ENCODE assay signal across 1 fruit fly cellular context in the genomic region with DNA sequence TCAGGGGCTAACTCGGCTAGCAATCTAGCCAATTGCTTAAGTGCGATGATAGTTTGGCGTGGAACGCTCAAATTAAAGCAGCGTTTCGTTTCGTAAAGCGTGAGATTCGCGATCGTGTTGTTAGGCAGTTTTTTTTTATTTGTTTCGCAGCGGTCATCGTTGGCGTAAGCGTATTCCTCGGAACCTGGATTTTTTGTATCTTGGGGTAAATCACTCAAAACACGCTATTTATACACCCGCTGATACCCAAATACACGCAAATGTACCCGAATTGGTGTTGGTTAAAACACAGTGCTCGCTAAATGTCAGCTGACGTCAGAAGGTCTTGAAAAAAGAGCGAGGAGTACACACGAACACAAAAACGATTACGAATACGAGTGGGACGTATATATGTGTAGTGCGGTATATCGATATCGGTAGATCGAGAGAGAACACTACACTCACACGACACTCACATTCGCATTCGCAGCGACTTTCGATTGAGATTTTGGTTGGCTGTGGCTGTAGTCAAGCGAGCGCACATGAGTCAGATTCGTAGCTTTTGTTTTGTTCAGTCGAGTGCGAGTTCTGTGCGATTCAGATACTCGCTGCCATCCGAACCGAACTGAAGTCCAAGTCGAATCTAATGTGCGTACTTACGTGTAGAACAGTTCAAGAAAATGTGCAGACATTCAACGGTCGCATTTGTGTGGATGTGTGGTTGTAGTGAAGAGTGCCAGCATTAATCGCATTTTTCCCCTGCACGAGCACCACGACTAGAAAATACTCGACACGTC.
TF ChIP-seq lines count a peak whose summit lies in the region.

No protein-coding gene starts in this region.

TF ChIP-seq in whole organism, embryonic, 481 proteins besides CTCF, POLR2A, EP300 and RAD21 (continued from another document and continues in another):
- TF ChIP-seq stwl (tag; optimal IDR thresholded peaks at IDR 0.05; lab: Kevin White, UChicago) = peak; percentile 73
- no peak for TF ChIP-seq CG14860 (GFP tag; IDR thresholded peaks at IDR 0.05; lab: Robert Waterston, UW; ENCODE audit: partially characterized antibody)
- no peak for TF ChIP-seq ssp (GFP tag; IDR thresholded peaks at IDR 0.05; lab: Robert Waterston, UW)
- TF ChIP-seq CG6654 (GFP tag; optimal IDR thresholded peaks at IDR 0.05; lab: Kevin White, UChicago) = no peak
- TF ChIP-seq sim (GFP tag; IDR thresholded peaks at IDR 0.05; lab: Robert Waterston, UW) = no peak
- no peak for TF ChIP-seq Mrtf (GFP tag; IDR thresholded peaks at IDR 0.05; lab: Robert Waterston, UW)
- TF ChIP-seq CG8924 (tag; optimal IDR thresholded peaks at IDR 0.05; lab: Kevin White, UChicago) = peak; percentile 67
- TF ChIP-seq CG10462 (GFP tag; optimal IDR thresholded peaks at IDR 0.05; lab: Kevin White, UChicago) = no peak
- TF ChIP-seq Hr78 (GFP tag; optimal IDR thresholded peaks at IDR 0.05; lab: Kevin White, UChicago) = no peak
- no peak for TF ChIP-seq Bteb2 (GFP tag; optimal IDR thresholded peaks at IDR 0.05; lab: Kevin White, UChicago)
- TF ChIP-seq hb (GFP tag; IDR thresholded peaks at IDR 0.05; lab: Robert Waterston, UW; ENCODE audit: partially characterized antibody) = no peak
- TF ChIP-seq CG3726 (GFP tag; IDR thresholded peaks at IDR 0.05; lab: Robert Waterston, UW) = no peak
- TF ChIP-seq CG12219 (GFP tag; optimal IDR thresholded peaks at IDR 0.05; lab: Kevin White, UChicago) = peak; percentile 8
- no peak for TF ChIP-seq CG14965 (GFP tag; optimal IDR thresholded peaks at IDR 0.05; lab: Kevin White, UChicago; ENCODE audit: borderline replicate concordance)
- TF ChIP-seq CG10267 (tag; optimal IDR thresholded peaks at IDR 0.05; lab: Kevin White, UChicago) = peak; percentile 81
- TF ChIP-seq eyg (GFP tag; optimal IDR thresholded peaks at IDR 0.05; lab: Kevin White, UChicago) = no peak
- no peak for TF ChIP-seq CG11504 (tag; optimal IDR thresholded peaks at IDR 0.05; lab: Kevin White, UChicago)
- no peak for TF ChIP-seq fd102C (GFP tag; optimal IDR thresholded peaks at IDR 0.05; lab: Kevin White, UChicago)
- TF ChIP-seq tin (GFP tag; optimal IDR thresholded peaks at IDR 0.05; lab: Kevin White, UChicago) = no peak
- no peak for TF ChIP-seq ap (GFP tag; IDR thresholded peaks at IDR 0.05; lab: Robert Waterston, UW)
- no peak for TF ChIP-seq Sox100B (GFP tag; optimal IDR thresholded peaks at IDR 0.05; lab: Kevin White, UChicago)
- no peak for TF ChIP-seq CG7928 (GFP tag; optimal IDR thresholded peaks at IDR 0.05; lab: Kevin White, UChicago)
- TF ChIP-seq vvl (GFP tag; IDR thresholded peaks at IDR 0.05; lab: Robert Waterston, UW) = no peak
- peak; percentile 13 for TF ChIP-seq CG17359 (tag; optimal IDR thresholded peaks at IDR 0.05; lab: Kevin White, UChicago)
- no peak for TF ChIP-seq CG7372 (GFP tag; IDR thresholded peaks at IDR 0.05; lab: Robert Waterston, UW)
- no peak for TF ChIP-seq CG34224 (GFP tag; IDR thresholded peaks at IDR 0.05; lab: Robert Waterston, UW; ENCODE audit: partially characterized antibody)
- no peak for TF ChIP-seq CG11456 (GFP tag; IDR thresholded peaks at IDR 0.05; lab: Robert Waterston, UW)
- no peak for TF ChIP-seq esg (GFP tag; conservative IDR thresholded peaks at IDR 0.05; lab: Robert Waterston, UW)
- TF ChIP-seq CG13775 (GFP tag; optimal IDR thresholded peaks at IDR 0.05; lab: Kevin White, UChicago) = no peak
- no peak for TF ChIP-seq Ets97D (GFP tag; optimal IDR thresholded peaks at IDR 0.05; lab: Kevin White, UChicago)
- TF ChIP-seq Lpt (GFP tag; optimal IDR thresholded peaks at IDR 0.05; lab: Kevin White, UChicago) = no peak
- peak; percentile 28 for TF ChIP-seq tap (tag; optimal IDR thresholded peaks at IDR 0.05; lab: Kevin White, UChicago)
- TF ChIP-seq CG13123 (GFP tag; optimal IDR thresholded peaks at IDR 0.05; lab: Kevin White, UChicago) = no peak
- no peak for TF ChIP-seq CG17361 (GFP tag; IDR thresholded peaks at IDR 0.05; lab: Robert Waterston, UW)
- no peak for TF ChIP-seq CG13624 (GFP tag; optimal IDR thresholded peaks at IDR 0.05; lab: Kevin White, UChicago)
- no peak for TF ChIP-seq Xrp1 (GFP tag; IDR thresholded peaks at IDR 0.05; lab: Robert Waterston, UW)
- TF ChIP-seq shn (GFP tag; optimal IDR thresholded peaks at IDR 0.05; lab: Kevin White, UChicago) = no peak
- no peak for TF ChIP-seq fd64A (GFP tag; optimal IDR thresholded peaks at IDR 0.05; lab: Kevin White, UChicago)
- no peak for TF ChIP-seq CG4854 (GFP tag; optimal IDR thresholded peaks at IDR 0.05; lab: Kevin White, UChicago)
- TF ChIP-seq pfk (GFP tag; optimal IDR thresholded peaks at IDR 0.05; lab: Kevin White, UChicago) = peak; percentile 94
- no peak for TF ChIP-seq usp (GFP tag; optimal IDR thresholded peaks at IDR 0.05; lab: Kevin White, UChicago)
- TF ChIP-seq rib (GFP tag; IDR thresholded peaks at IDR 0.05; lab: Robert Waterston, UW) = no peak
- TF ChIP-seq CG7271 (tag; optimal IDR thresholded peaks at IDR 0.05; lab: Kevin White, UChicago) = peak; percentile 55
- no peak for TF ChIP-seq ac (GFP tag; optimal IDR thresholded peaks at IDR 0.05; lab: Kevin White, UChicago)
- no peak for TF ChIP-seq sens-2 (GFP tag; IDR thresholded peaks at IDR 0.05; lab: Robert Waterston, UW)
- TF ChIP-seq nmo (GFP tag; optimal IDR thresholded peaks at IDR 0.05; lab: Kevin White, UChicago) = no peak
- TF ChIP-seq B-H1 (GFP tag; IDR thresholded peaks at IDR 0.05; lab: Robert Waterston, UW) = no peak
- TF ChIP-seq gsb (GFP tag; IDR thresholded peaks at IDR 0.05; lab: Robert Waterston, UW) = no peak
- no peak for TF ChIP-seq fru (optimal IDR thresholded peaks at IDR 0.05; lab: Kevin White, UChicago)
- peak; percentile 14 for TF ChIP-seq CoRest (tag; optimal IDR thresholded peaks at IDR 0.05; lab: Kevin White, UChicago)
- TF ChIP-seq CG2116 (GFP tag; optimal IDR thresholded peaks at IDR 0.05; lab: Kevin White, UChicago) = peak; percentile 63
- TF ChIP-seq CG11696 (GFP tag; IDR thresholded peaks at IDR 0.05; lab: Robert Waterston, UW) = no peak
- no peak for TF ChIP-seq grau (tag; optimal IDR thresholded peaks at IDR 0.05; lab: Kevin White, UChicago)
- TF ChIP-seq CG30431 (GFP tag; optimal IDR thresholded peaks at IDR 0.05; lab: Kevin White, UChicago) = no peak
- TF ChIP-seq Xbp1 (GFP tag; optimal IDR thresholded peaks at IDR 0.05; lab: Kevin White, UChicago) = no peak
- no peak for TF ChIP-seq Poxn (GFP tag; IDR thresholded peaks at IDR 0.05; lab: Robert Waterston, UW)
- TF ChIP-seq Hsf (GFP tag; optimal IDR thresholded peaks at IDR 0.05; lab: Kevin White, UChicago) = no peak
- TF ChIP-seq z (GFP tag; IDR thresholded peaks at IDR 0.05; lab: Robert Waterston, UW) = no peak
- TF ChIP-seq corto (GFP tag; optimal IDR thresholded peaks at IDR 0.05; lab: Kevin White, UChicago) = peak; percentile 58
- no peak for TF ChIP-seq Spps (tag; optimal IDR thresholded peaks at IDR 0.05; lab: Kevin White, UChicago)
- no peak for TF ChIP-seq dmrt11E (tag; optimal IDR thresholded peaks at IDR 0.05; lab: Kevin White, UChicago)
- no peak for TF ChIP-seq Nf-YA (GFP tag; IDR thresholded peaks at IDR 0.05; lab: Robert Waterston, UW)
- no peak for TF ChIP-seq prd (optimal IDR thresholded peaks at IDR 0.05; lab: Kevin White, UChicago)
- TF ChIP-seq prd (GFP tag; IDR thresholded peaks at IDR 0.05; lab: Robert Waterston, UW) = no peak
- no peak for TF ChIP-seq CG12942 (GFP tag; optimal IDR thresholded peaks at IDR 0.05; lab: Kevin White, UChicago)
- no peak for TF ChIP-seq scrt (GFP tag; optimal IDR thresholded peaks at IDR 0.05; lab: Kevin White, UChicago)
- peak in 1 of 2 experiments; percentile 54 for TF ChIP-seq Pdp1 (GFP tag; optimal IDR thresholded peaks at IDR 0.05; lab: Kevin White, UChicago)
- TF ChIP-seq CG14710 (tag; optimal IDR thresholded peaks at IDR 0.05; lab: Kevin White, UChicago) = no peak
- no peak for TF ChIP-seq dimm (GFP tag; IDR thresholded peaks at IDR 0.05; lab: Robert Waterston, UW)
- no peak for TF ChIP-seq CG1024 (GFP tag; IDR thresholded peaks at IDR 0.05; lab: Robert Waterston, UW)
- no peak for TF ChIP-seq peb (GFP tag; IDR thresholded peaks at IDR 0.05; lab: Robert Waterston, UW)
- TF ChIP-seq Sry-β (GFP tag; optimal IDR thresholded peaks at IDR 0.05; lab: Kevin White, UChicago) = peak; percentile 40
- TF ChIP-seq fd96Cb (tag; optimal IDR thresholded peaks at IDR 0.05; lab: Kevin White, UChicago) = no peak
- peak; percentile 38 for TF ChIP-seq CG7745 (tag; optimal IDR thresholded peaks at IDR 0.05; lab: Kevin White, UChicago)
- no peak for TF ChIP-seq ken (GFP tag; IDR thresholded peaks at IDR 0.05; lab: Robert Waterston, UW)
- no peak for TF ChIP-seq Ssrp (tag; optimal IDR thresholded peaks at IDR 0.05; lab: Kevin White, UChicago)
- no peak for TF ChIP-seq gem (tag; optimal IDR thresholded peaks at IDR 0.05; lab: Kevin White, UChicago)
- TF ChIP-seq Ets65A (GFP tag; lab: Kevin White, UChicago) = no peak
- TF ChIP-seq CG16815 (GFP tag; optimal IDR thresholded peaks at IDR 0.05; lab: Kevin White, UChicago) = no peak
- no peak for TF ChIP-seq Tbp (GFP tag; optimal IDR thresholded peaks at IDR 0.05; lab: Kevin White, UChicago)
- no peak for TF ChIP-seq CG3407 (GFP tag; optimal IDR thresholded peaks at IDR 0.05; lab: Kevin White, UChicago)
- no peak for TF ChIP-seq Camta (GFP tag; optimal IDR thresholded peaks at IDR 0.05; lab: Kevin White, UChicago)
- no peak for TF ChIP-seq D19B (GFP tag; optimal IDR thresholded peaks at IDR 0.05; lab: Kevin White, UChicago)
- no peak for TF ChIP-seq CG4328 (GFP tag; optimal IDR thresholded peaks at IDR 0.05; lab: Kevin White, UChicago)
- no peak; the same call in 3 of the 4 replicates for TF ChIP-seq Gug (GFP tag; IDR thresholded peaks at IDR 0.05; lab: Robert Waterston, UW)
- TF ChIP-seq kni (GFP tag; optimal IDR thresholded peaks at IDR 0.05; lab: Kevin White, UChicago) = peak; percentile 70
- peak in 1 of 2 experiments; percentile 35 for TF ChIP-seq Eip74EF (GFP tag; optimal IDR thresholded peaks at IDR 0.05; lab: Kevin White, UChicago)
- no peak for TF ChIP-seq hbn (GFP tag; IDR thresholded peaks at IDR 0.05; lab: Robert Waterston, UW; ENCODE audit: partially characterized antibody)
- TF ChIP-seq tna (GFP tag; IDR thresholded peaks at IDR 0.05; lab: Robert Waterston, UW; ENCODE audit: partially characterized antibody) = no peak
- TF ChIP-seq CG8359 (GFP tag; optimal IDR thresholded peaks at IDR 0.05; lab: Kevin White, UChicago; ENCODE audit: borderline replicate concordance) = no peak
- TF ChIP-seq Atf-2 (GFP tag; optimal IDR thresholded peaks at IDR 0.05; lab: Kevin White, UChicago) = no peak
- TF ChIP-seq CG16863 (GFP tag; optimal IDR thresholded peaks at IDR 0.05; lab: Kevin White, UChicago) = no peak
- TF ChIP-seq Dad (GFP tag; optimal IDR thresholded peaks at IDR 0.05; lab: Kevin White, UChicago) = no peak
- TF ChIP-seq Chrac-16 (GFP tag; optimal IDR thresholded peaks at IDR 0.05; lab: Kevin White, UChicago) = no peak
- TF ChIP-seq TFAM (GFP tag; optimal IDR thresholded peaks at IDR 0.05; lab: Kevin White, UChicago) = no peak
- no peak for TF ChIP-seq ab (GFP tag; optimal IDR thresholded peaks at IDR 0.05; lab: Kevin White, UChicago)
- TF ChIP-seq CG33557 (GFP tag; optimal IDR thresholded peaks at IDR 0.05; lab: Kevin White, UChicago) = peak; percentile 30
- TF ChIP-seq Trl (optimal IDR thresholded peaks at IDR 0.05; lab: Kevin White, UChicago) = peak; percentile 49 to 84
- TF ChIP-seq Trl (GFP tag; optimal IDR thresholded peaks at IDR 0.05; lab: Kevin White, UChicago) = peak; percentile 9
- TF ChIP-seq ATbp (GFP tag; optimal IDR thresholded peaks at IDR 0.05; lab: Kevin White, UChicago) = no peak
- TF ChIP-seq CG15073 (GFP tag; optimal IDR thresholded peaks at IDR 0.05; lab: Kevin White, UChicago) = no peak
- no peak for TF ChIP-seq btn (GFP tag; optimal IDR thresholded peaks at IDR 0.05; lab: Kevin White, UChicago)
- TF ChIP-seq abd-A (tag; optimal IDR thresholded peaks at IDR 0.05; lab: Kevin White, UChicago) = peak; percentile 80
- TF ChIP-seq az2 (GFP tag; optimal IDR thresholded peaks at IDR 0.05; lab: Kevin White, UChicago) = no peak
- no peak for TF ChIP-seq unc-4 (GFP tag; IDR thresholded peaks at IDR 0.05; lab: Robert Waterston, UW; ENCODE audit: partially characterized antibody)
- no peak for TF ChIP-seq CG17385 (GFP tag; optimal IDR thresholded peaks at IDR 0.05; lab: Kevin White, UChicago)
- no peak for TF ChIP-seq CG16813 (GFP tag; IDR thresholded peaks at IDR 0.05; lab: Robert Waterston, UW; ENCODE audit: partially characterized antibody)
- TF ChIP-seq HLH3B (GFP tag; IDR thresholded peaks at IDR 0.05; lab: Robert Waterston, UW) = no peak
- TF ChIP-seq dati (GFP tag; IDR thresholded peaks at IDR 0.05; lab: Robert Waterston, UW) = no peak
- peak; percentile 31 for TF ChIP-seq Dp (GFP tag; optimal IDR thresholded peaks at IDR 0.05; lab: Kevin White, UChicago)
- TF ChIP-seq CG3281 (GFP tag; optimal IDR thresholded peaks at IDR 0.05; lab: Kevin White, UChicago) = peak; percentile 44
- no peak for TF ChIP-seq CG4424 (GFP tag; optimal IDR thresholded peaks at IDR 0.05; lab: Kevin White, UChicago)
- TF ChIP-seq jigr1 (GFP tag; IDR thresholded peaks at IDR 0.05; lab: Robert Waterston, UW) = no peak
- no peak for TF ChIP-seq ci (GFP tag; IDR thresholded peaks at IDR 0.05; lab: Robert Waterston, UW)
- peak; percentile 18 for TF ChIP-seq CG18262 (tag; optimal IDR thresholded peaks at IDR 0.05; lab: Kevin White, UChicago)
- no peak for TF ChIP-seq H2.0 (GFP tag; IDR thresholded peaks at IDR 0.05; lab: Robert Waterston, UW)
- TF ChIP-seq CG15479 (GFP tag; optimal IDR thresholded peaks at IDR 0.05; lab: Kevin White, UChicago) = peak; percentile 65
- TF ChIP-seq pros (GFP tag; optimal IDR thresholded peaks at IDR 0.05; lab: Kevin White, UChicago) = peak; percentile 50
- TF ChIP-seq slbo (GFP tag; IDR thresholded peaks at IDR 0.05; lab: Robert Waterston, UW) = no peak
- TF ChIP-seq jing (GFP tag; optimal IDR thresholded peaks at IDR 0.05; lab: Kevin White, UChicago) = no peak
- TF ChIP-seq D (optimal IDR thresholded peaks at IDR 0.05; lab: Kevin White, UChicago) = peak; percentile 39
- no peak for TF ChIP-seq D (GFP tag; optimal IDR thresholded peaks at IDR 0.05; lab: Kevin White, UChicago)
- no peak for TF ChIP-seq Opbp (GFP tag; IDR thresholded peaks at IDR 0.05; lab: Robert Waterston, UW; ENCODE audit: partially characterized antibody)
- TF ChIP-seq CG33213 (GFP tag; optimal IDR thresholded peaks at IDR 0.05; lab: Kevin White, UChicago) = no peak
- TF ChIP-seq Ptx1 (GFP tag; IDR thresholded peaks at IDR 0.05; lab: Robert Waterston, UW) = no peak
- TF ChIP-seq mirr (GFP tag; optimal IDR thresholded peaks at IDR 0.05; lab: Kevin White, UChicago) = peak; percentile 93
- TF ChIP-seq bab2 (GFP tag; optimal IDR thresholded peaks at IDR 0.05; lab: Kevin White, UChicago) = no peak
- TF ChIP-seq psq (GFP tag; optimal IDR thresholded peaks at IDR 0.05; lab: Kevin White, UChicago) = peak; percentile 31
- TF ChIP-seq E2f2 (GFP tag; IDR thresholded peaks at IDR 0.05; lab: Robert Waterston, UW) = no peak
